Worm (Caenorhabditis elegans): ENCODE data around the gene nep-9.

The nep-9 gene

DNA sequence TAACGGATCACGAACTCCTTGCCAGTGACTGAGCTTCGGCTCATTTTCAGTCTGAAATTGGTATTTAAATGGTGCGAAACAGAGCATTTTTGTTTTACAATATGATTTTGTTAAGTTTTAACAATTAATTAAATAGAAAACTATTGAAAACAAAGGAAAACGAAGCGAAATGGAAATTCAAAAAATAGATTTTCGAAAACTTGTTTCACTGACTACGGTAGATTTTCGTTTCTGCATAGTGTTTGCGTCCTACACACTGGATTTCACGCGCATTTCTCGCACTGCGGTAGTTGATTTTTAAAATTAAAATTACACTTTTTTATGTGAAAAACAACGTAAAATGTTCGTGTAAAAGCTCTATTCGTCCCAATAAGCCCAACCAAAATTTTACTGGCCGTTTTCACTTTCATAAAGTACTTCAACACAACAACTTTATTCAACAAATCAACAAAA lies 52.8 kb downstream of the nep-9 start, which contains the start of gene bath-30:
bath-30 (minus strand) TSS at position 51 of the 453 bp plus-strand sequence.
- no peak for TF ChIP-seq egl-27 (tag; optimal IDR thresholded peaks at IDR 0.05)
- TF ChIP-seq unc-62 (GFP tag; optimal IDR thresholded peaks at IDR 0.05) = no peak
- TF ChIP-seq sma-9 (GFP tag; optimal IDR thresholded peaks at IDR 0.05) = no peak
- TF ChIP-seq sma-9 (tag; optimal IDR thresholded peaks at IDR 0.05) = no peak
- no peak for TF ChIP-seq C34F6.9 (tag; optimal IDR thresholded peaks at IDR 0.05)
- TF ChIP-seq sma-3 (GFP tag; optimal IDR thresholded peaks at IDR 0.05) = no peak
- TF ChIP-seq Y55F3AM.14 (GFP tag; optimal IDR thresholded peaks at IDR 0.05) = no peak
- TF ChIP-seq snpc-4 (tag; optimal IDR thresholded peaks at IDR 0.05) = no peak
- no peak for TF ChIP-seq ceh-16 (tag; optimal IDR thresholded peaks at IDR 0.05)
- no peak for TF ChIP-seq crh-2 (tag; optimal IDR thresholded peaks at IDR 0.05)
- TF ChIP-seq unc-55 (GFP tag; optimal IDR thresholded peaks at IDR 0.05) = no peak
- no peak for TF ChIP-seq ztf-11 (tag; optimal IDR thresholded peaks at IDR 0.05)
- TF ChIP-seq lsy-2 (tag; optimal IDR thresholded peaks at IDR 0.05) = no peak
- TF ChIP-seq nhr-25 (tag; optimal IDR thresholded peaks at IDR 0.05) = no peak
- no peak for TF ChIP-seq dmd-4 (tag; optimal IDR thresholded peaks at IDR 0.05)
- no peak for TF ChIP-seq F13H6.1 (tag; optimal IDR thresholded peaks at IDR 0.05)
- TF ChIP-seq ztf-4 (tag; optimal IDR thresholded peaks at IDR 0.05) = no peak
- no peak for TF ChIP-seq gmeb-1 (tag; optimal IDR thresholded peaks at IDR 0.05)
- no peak for TF ChIP-seq nhr-237 (tag; optimal IDR thresholded peaks at IDR 0.05)
